Worm (Caenorhabditis elegans) whole organism, L4/young adult: ENCODE data around the gene twk-4.

Experiments used
- W03F9.2 ChIP-seq: fragments of 150-350 bp; optimal IDR thresholded peaks from 2 replicates; lab custom pipeline; 2014; ENCODE audit warnings: missing biosample characterization, missing genetic modification characterization
- dao-5 ChIP-seq: sonication (generic microtip); optimal IDR thresholded peaks from 2 replicates; lab custom pipeline; 2016; ENCODE audit warnings: missing genotype, missing genetic modification characterization, moderate library complexity, missing compliant biosample characterization
- him-1 ChIP-seq: sonication (generic microtip); optimal IDR thresholded peaks from 2 replicates; lab custom pipeline; 2016; ENCODE audit warnings: missing genotype, missing genetic modification reagents, missing genetic modification characterization, missing compliant biosample characterization

Gene twk-4

ce11 chrII:9194195-9194594 is at the start of gene twk-4:
TSS of gene twk-4 (minus strand) at chrII:9194295.
- TF ChIP-seq W03F9.2 (tag; lab: Kevin White, UChicago) (no peak), dao-5 (tag; lab: Kevin White, UChicago) (no peak), him-1 (tag; lab: Kevin White, UChicago) (no peak)

DNA sequence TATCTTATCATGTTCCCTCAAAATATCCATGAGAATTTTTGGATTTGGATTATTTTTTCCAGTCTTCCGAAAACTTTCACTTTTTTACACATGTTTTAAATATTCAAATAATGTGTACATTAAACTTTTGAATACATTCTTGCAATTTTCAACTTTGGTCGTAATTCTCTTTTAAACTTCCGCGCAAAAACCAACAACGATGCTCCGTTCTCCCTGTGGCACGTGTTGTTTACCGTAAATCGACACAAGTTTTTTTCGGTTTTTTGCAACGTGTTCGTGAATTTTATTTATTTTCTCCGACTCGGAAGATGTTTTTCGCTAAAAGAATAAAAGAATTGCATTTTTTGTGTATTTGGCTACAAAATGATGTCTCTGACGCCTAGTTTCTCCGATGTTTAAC is 48.7 kb upstream of the twk-4 start:
- TF ChIP-seq him-1 (tag; lab: Kevin White, UChicago), result no peak

DNA sequence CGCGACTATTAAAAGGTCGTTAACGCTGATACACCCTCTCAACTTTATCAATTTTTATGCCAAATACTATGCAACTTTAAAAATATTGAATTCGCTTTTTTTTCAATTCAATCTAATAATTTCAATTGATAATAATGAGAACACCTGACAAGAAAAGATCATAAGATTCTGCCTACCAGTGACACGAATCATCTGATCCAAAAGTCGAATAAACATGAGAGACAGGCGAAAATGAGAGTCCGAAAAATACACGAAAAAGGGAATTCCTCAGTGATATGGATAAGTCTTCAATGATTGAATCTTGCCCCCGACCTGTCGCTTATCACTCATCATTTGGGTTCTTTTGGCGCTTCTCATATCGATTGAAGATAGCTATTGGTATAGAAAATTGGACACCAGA is 47.5 kb upstream of the twk-4 start:
- TF ChIP-seq him-1 (tag; lab: Kevin White, UChicago), result no peak
- TF ChIP-seq dao-5 (tag; lab: Kevin White, UChicago), result no peak
- no peak for TF ChIP-seq W03F9.2 (tag; lab: Kevin White, UChicago)

- TF ChIP-seq W03F9.2 (tag; lab: Kevin White, UChicago), result no peak
Observed at ce11 chrII:9237719-9238118, 43.6 kb upstream of the twk-4 start.

ce11 chrII:9236972-9237371 is 42.9 kb upstream of the twk-4 start:
- TF ChIP-seq him-1 (tag; lab: Kevin White, UChicago) (no peak), dao-5 (tag; lab: Kevin White, UChicago) (no peak), W03F9.2 (tag; lab: Kevin White, UChicago) (no peak)

DNA sequence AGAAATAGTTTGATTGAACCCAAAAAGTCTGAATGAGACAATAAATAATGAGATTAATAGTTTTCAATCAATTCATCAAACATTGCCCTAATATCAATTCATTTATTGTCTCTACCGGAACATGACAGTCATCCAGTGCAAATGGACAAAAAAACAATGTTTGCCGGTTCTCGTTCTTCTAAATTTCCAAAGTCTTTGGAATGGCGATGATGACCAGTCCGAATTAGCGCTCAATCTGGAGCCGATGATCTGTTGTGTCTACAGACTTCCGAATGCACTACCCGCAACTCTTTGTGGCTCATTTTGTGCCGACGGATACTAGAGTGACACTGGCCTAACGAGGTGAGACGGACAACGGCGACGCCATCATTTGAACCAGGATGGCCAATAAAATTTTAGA is 42.2 kb upstream of the twk-4 start, which contains the start of gene T26C5.3:
TSS of gene T26C5.3 (plus strand) at position 301 of the 400 bp plus-strand sequence.
- no peak for TF ChIP-seq dao-5 (tag; lab: Kevin White, UChicago)
- TF ChIP-seq W03F9.2 (tag; lab: Kevin White, UChicago), result no peak

DNA sequence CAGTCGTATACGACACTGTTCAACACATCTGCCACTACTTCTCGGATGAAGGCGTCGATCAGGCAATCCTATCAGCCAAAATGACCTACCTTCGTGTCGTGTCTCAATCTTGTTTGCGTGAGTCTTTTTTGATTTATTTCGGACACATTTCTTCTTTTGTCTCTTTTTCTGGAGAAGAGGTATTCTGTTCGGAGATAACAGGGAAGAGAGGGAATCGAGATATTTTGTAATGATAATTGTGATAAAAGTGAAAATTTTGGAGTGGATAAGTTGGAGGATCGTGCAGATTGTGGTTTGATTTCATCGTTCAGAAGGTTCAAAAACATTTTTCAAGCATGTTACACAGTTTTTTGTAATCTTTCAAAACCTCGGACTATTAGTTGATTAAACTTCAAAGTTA is 39.7 kb upstream of the twk-4 start:
- no peak for TF ChIP-seq W03F9.2 (tag; lab: Kevin White, UChicago)
- no peak for TF ChIP-seq dao-5 (tag; lab: Kevin White, UChicago)
- TF ChIP-seq him-1 (tag; lab: Kevin White, UChicago), result no peak

DNA sequence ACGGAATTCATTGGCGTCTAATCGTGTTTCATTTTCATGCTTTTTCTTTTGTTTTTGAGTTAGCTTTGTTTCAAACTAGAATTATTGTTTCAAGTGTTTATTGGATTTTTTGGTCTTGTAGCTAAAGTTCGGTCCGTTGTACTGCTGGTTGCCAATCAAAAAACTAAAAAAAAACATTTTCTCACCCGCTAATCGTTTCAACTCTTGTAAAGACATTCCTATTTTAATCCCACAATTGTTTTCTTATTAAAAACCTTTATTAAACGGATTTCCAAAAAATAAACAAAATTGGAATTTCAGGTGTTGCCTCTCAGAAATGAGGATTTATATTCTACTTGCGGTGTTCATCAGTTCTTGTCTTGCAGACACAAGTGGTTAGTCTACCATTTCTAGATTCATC is 38.8 kb upstream of the twk-4 start, which contains the start of gene T26C5.2:
TSS of gene T26C5.2 (plus strand) at position 301 of the 400 bp plus-strand sequence.
- TF ChIP-seq dao-5 (tag; lab: Kevin White, UChicago), result no peak
- TF ChIP-seq him-1 (tag; lab: Kevin White, UChicago), result no peak
- no peak for TF ChIP-seq W03F9.2 (tag; lab: Kevin White, UChicago)

ce11 chrII:9232493-9232892 is 38.4 kb upstream of the twk-4 start:
- TF ChIP-seq him-1 (tag; lab: Kevin White, UChicago) (no peak), dao-5 (tag; lab: Kevin White, UChicago) (no peak), W03F9.2 (tag; lab: Kevin White, UChicago) (no peak)

DNA sequence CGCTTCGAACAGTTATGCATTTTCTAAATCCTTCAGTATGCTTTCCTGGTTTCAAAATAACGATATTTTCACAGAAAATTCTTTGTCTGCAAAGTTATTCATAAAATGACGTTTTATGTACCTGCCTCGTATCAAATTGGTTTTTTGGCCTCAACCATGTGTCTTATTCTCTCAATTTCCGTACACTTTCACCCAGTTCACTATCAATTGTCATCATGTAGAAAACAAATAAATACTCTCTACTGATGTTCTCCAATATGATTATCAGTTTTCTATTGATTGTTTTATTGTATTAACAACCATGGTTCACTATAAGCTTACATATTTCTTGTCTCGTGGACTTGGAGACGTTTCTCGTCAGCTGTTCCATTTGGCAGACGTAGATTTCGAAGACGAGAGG is 37.1 kb upstream of the twk-4 start, which contains the start of gene gst-13:
TSS of gene gst-13 (plus strand) at position 218 of the 400 bp plus-strand sequence.
- no peak for TF ChIP-seq dao-5 (tag; lab: Kevin White, UChicago)
- no peak for TF ChIP-seq him-1 (tag; lab: Kevin White, UChicago)
- no peak for TF ChIP-seq W03F9.2 (tag; lab: Kevin White, UChicago)

DNA sequence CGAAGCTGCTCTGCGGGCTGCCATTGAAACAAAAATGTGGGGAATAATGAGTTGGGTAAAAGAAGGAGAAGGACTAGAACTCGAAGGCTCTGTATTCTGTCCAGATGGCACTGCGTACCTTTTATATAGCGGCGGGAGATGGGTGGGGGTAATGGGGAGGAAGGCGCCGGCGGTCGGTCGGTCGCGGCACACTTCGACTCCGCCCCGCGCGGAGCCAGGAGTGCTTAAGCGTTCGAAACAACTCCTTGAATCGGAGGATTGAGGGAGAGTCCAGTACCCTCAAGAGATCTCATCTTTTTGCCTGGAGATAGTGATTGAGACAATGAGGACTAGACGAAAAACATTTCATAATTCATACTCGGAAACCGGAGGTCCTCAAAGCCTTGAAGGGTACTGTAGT is 33.0 kb upstream of the twk-4 start, which contains the start of gene abu-14:
TSS of gene abu-14 (minus strand) at position 81 of the 400 bp plus-strand sequence.
- no peak for TF ChIP-seq him-1 (tag; lab: Kevin White, UChicago)
- TF ChIP-seq W03F9.2 (tag; lab: Kevin White, UChicago), result no peak
- TF ChIP-seq dao-5 (tag; lab: Kevin White, UChicago), result no peak

DNA sequence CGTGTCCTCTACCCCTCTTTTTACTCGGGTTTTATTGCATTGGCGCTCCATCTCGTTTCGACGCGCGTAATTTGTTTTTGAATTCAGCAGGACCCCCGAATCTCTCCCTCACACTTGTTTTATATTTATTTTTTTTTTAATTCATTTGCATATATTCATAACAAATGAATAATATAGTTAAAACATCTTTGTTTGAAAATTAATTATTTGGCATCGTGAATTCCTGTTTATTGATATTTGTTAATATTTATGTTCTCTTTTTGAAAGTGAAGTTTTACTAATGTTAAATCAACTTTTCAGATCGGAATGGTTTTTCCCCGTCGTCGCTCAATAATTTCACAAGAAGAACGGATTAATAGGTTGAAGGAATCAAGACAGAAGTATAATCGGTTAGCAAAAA is 28.9 kb upstream of the twk-4 start, which contains the start of gene ZK1067.3:
TSS of gene ZK1067.3 (plus strand) at position 301 of the 400 bp plus-strand sequence.
- no peak for TF ChIP-seq W03F9.2 (tag; lab: Kevin White, UChicago)

DNA sequence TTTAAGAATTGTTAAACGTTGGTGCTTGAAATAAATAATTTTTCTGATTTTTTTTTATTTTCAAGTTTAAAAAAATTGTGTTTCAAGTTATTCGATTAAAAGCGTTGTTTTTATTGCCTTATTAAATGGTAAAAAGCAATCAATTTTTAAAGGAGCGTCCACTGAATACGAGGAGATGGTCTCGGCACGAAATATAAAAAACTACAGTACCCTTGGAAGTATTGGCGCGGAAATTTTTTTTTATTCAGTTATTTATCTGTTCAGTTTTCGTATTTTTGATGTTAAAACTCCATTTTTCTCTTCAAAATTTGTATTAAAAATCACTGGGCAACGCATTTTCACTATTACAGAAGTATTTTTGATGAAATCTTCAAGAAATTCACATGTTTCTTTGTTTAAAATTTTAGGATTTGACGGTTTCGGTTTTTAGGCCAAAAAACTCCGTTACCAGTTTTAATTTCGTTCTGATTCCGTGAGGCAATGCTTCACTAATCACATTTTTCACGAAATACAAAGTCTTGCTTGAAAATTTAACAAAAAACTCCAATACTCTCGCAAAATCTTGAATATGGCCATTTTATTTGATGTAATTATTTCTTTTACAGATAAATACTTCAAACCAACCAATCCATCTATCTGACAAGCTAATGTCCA is 19.1 kb upstream of the twk-4 start, which contains the start of gene znfx-1:
TSS of gene znfx-1 (plus strand) at position 604 of the 654 bp plus-strand sequence.
- no peak for TF ChIP-seq him-1 (tag; lab: Kevin White, UChicago)
- no peak for TF ChIP-seq dao-5 (tag; lab: Kevin White, UChicago)
- TF ChIP-seq W03F9.2 (tag; lab: Kevin White, UChicago), result peak; percentile 46

DNA sequence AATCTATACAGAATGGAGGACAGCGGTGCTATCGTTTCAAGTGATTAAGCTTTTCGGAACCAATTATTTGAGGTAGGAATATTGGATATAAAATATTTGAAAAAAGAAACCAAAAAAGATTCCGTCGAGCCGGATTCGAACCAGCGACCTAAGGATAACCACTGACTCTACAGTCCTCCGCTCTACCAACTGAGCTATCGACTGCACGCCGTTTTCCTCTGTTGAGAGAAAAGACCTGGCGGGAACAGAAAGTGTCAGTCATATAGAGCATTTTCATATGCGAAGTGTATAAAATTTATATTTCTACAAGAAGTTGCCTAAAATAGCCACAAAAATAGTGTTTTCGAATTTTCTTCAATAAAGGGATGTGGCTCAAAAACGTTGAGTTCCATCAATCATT is 17.6 kb upstream of the twk-4 start:
- TF ChIP-seq him-1 (tag; lab: Kevin White, UChicago) (no peak), W03F9.2 (tag; lab: Kevin White, UChicago) (no peak), dao-5 (tag; lab: Kevin White, UChicago) (no peak)
